Fruit fly (Drosophila melanogaster) whole organism, larva: ENCODE data around the gene CG17746.

Experiments
- noc ChIP-seq: fragments of 200-800 bp; sonication (Bioruptor generic); optimal IDR thresholded peaks from 3 replicates; lab custom pipeline; 2019; ENCODE audit warnings: missing biosample characterization, mild to moderate bottlenecking, missing genetic modification characterization, moderate library complexity

CG17746 gene

DNA sequence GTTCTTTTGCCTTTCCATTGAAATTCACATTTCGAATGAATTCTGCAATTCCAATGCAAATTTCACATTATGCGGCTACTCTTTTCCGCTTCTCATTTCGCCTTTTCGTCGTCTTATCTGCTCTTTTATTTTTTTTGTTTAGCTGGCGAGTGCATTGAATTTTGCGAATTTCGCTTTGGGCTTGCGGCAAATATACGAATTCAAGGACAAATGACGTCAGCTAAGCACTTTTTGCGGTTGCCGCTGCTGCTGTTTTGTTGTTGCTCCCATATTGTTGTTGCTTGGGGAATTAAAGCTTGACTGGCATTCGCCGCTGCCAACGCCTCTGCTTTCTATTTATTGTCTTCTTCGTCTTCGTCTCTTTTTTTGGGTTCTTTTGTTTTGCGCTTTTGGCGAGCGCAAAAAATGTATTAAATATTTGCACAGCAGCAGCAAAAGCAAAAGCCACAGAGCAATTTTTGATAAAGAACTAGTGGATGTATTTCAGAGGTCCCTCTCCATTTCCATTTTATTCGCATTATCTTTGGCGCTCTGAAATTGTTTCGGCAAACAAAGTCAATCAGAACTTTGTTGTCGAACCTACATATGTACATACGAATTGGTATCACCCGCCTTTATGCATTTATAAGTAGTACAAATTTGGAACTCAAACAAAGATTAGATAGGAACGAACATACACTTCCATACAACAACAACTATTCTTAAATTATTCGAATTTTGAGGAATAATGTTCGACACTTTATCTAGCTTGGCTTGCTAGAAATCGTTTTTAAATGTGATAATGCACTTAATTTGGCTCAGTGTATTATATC, 613 bp upstream of the CG17746 start:
- peak; percentile 61 for TF ChIP-seq noc (tag; lab: Kevin White, UChicago)

dm6 chr3L:3236319-3236718, 3.1 kb downstream of the CG17746 start:
- TF ChIP-seq noc (tag; lab: Kevin White, UChicago) = no peak

- TF ChIP-seq noc (tag; lab: Kevin White, UChicago) = no peak
Measured at dm6 chr3L:3226458-3226783, 13.0 kb downstream of the CG17746 start.

DNA sequence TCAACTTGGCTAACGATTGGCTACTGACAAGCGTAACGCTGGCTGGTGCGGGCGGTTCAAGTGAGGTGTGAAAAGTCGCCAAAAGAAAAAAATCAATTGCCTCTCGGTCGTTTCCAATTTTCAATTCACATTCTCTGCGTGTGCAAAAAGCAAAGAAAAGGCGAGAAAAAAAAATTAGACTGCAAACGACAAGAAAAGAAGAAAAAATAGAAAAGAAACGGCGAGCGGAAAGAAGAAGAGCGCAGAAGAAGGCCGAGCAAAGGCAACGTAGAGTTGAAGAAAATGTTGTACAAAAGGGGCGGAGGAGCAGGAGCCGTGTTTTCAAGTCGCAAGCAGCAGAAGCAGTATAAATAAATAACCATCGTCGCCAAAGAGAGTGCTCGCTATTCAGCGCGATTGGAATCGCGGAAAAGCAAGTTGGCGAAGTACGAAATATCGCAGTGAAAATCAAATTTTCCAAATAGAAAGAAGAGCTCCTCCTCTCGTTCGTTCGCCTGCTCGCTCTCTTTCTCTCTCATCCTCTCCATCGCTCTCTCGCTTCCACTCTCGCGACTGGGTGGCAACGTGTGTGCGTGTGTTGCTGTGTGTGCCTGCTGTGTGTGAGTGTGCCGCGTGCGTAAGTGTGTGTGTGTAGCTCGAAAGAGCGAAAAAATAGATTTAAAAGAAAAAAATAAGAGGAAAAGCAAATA, 13.5 kb downstream of the CG17746 start:
- no peak for TF ChIP-seq noc (tag; lab: Kevin White, UChicago)

dm6 chr3L:3224740-3225719, 14.3 kb downstream of the CG17746 start, which contains the start of gene Larp4B:
Gene Larp4B (plus strand): TSS chr3L:3224838.
- TF ChIP-seq noc (tag; lab: Kevin White, UChicago) = no peak

DNA sequence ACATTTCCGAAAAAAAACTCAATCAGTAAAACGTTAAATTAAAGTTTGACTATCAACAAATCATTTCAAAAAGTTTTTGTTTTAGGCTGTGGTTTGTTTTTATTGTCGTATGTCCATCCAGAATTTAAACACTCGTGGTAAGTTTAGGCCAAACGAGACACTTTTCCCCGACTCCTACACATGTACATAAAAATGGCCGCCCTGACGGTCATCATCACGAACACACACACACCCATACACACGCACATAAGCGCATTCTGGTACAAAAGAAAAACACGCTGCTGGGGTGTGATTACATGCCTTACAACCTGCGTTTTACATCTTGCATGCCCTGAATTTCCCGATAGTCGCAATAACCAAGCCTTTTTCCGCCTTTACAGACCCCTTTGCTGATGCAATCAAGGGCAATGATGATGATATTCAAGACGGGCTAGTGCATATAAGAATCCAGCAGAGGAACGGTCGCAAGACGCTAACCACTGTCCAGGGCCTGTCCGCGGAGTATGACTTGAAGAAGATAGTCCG, 15.9 kb downstream of the CG17746 start:
- TF ChIP-seq noc (tag; lab: Kevin White, UChicago) = no peak

dm6 chr3L:3222643-3223389, 16.6 kb downstream of the CG17746 start, which contains the start of the genes RpL28 and eIF1:
Gene RpL28 (minus strand): TSS chr3L:3222960.
Gene eIF1 (plus strand): TSS chr3L:3223341.
- peak; percentile 70 for TF ChIP-seq noc (tag; lab: Kevin White, UChicago)

DNA sequence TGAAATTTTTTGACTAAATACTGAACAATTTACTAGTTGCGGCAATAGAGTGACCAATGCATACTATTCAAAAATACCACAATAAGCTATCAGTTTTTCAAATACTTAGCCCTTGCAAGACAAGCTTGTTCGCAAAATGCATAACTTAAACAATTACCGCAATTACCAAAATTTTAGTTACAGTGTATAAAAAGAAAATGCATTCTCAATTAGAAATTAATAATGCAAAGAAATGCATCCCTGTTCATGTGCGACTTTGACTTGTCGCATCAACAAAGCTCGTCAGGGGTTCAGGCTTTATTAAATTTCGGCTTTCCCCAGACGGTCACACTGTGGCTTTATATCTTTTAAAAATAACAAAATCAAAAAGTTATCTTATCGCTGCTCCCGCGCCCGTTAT, 20.5 kb downstream of the CG17746 start, which contains the start of the genes hob and nSMase:
Gene hob, minus strand, starts transcription at position 62 of the 400 bp plus-strand sequence.
Gene nSMase, plus strand, starts transcription at position 298 of the 400 bp plus-strand sequence.
- TF ChIP-seq noc (tag; lab: Kevin White, UChicago) = no peak

DNA sequence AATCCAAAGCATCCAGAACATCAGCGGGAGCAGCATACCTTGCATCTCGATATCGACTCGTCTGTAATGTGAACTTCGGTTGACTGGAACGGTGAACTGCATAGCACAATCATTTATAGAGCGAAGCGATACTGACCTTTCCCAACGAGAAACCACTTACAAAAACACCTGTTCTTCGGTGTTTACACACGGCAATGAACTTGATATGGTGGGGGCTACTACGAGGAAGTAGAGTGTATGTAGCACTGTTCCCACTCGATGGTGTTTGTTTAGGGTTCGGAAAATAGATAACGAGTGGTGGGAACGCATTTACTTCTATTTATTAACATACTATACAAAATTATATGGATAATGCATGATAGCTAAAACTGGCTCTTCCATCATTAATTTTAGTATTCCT, 30.5 kb downstream of the CG17746 start, which contains the start of the genes CG32269 and CG32270:
Gene CG32269, minus strand, starts transcription at position 91 of the 400 bp plus-strand sequence.
Gene CG32270, minus strand, starts transcription at position 91 of the 400 bp plus-strand sequence.
- TF ChIP-seq noc (tag; lab: Kevin White, UChicago) = no peak

DNA sequence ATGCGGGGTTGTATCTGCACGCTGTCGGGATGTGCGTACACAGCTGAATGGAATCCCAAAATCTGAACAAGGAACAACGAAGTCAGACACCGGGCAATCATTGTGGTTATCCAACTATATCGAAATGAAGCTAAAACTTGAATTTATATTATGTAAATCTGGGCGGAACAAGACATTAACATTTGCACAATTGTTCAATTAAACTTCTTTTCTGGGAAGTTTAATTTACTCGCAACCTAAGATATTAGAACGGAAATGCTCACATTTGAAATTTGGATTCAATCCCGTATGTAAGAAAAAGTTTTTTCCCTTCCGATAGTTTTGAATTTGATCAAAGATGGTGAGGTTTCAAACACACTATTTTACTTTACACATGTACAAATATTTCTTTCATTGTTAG, 33.1 kb downstream of the CG17746 start, which contains the start of gene CG33160:
Gene CG33160, minus strand, starts transcription at position 101 of the 400 bp plus-strand sequence.
- no peak for TF ChIP-seq noc (tag; lab: Kevin White, UChicago)

dm6 chr3L:3205349-3205748, 34.0 kb downstream of the CG17746 start, which contains the start of gene CG32277:
Gene CG32277 (minus strand): TSS chr3L:3205449.
- TF ChIP-seq noc (tag; lab: Kevin White, UChicago) = no peak

DNA sequence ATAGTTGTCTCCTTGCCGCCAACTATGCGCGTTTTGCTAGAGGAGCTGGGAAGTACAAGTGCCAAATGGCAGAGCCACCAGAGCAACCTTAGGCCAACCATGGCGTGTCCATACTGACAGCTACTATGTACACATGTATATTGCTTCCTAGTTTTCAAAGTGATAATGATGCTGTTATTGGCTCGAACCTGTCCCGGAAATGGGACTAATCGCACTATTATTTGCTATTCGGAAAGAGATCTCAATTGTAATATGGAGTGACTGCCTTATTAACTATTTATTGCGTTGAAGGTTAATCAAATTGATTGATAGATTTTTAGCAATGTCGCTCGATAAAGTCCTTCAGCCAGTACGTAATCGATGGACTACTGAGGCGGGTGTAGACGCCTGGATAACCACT, 35.0 kb downstream of the CG17746 start, which contains the start of gene CG33159:
Gene CG33159, minus strand, starts transcription at position 101 of the 400 bp plus-strand sequence.
- no peak for TF ChIP-seq noc (tag; lab: Kevin White, UChicago)

- no peak for TF ChIP-seq noc (tag; lab: Kevin White, UChicago)
Measured at dm6 chr3L:3203062-3203461, 36.3 kb downstream of the CG17746 start, which contains the start of gene CG32271. Gene CG32271 (minus strand): TSS chr3L:3203162.
